Fruit fly (Drosophila melanogaster) whole organism, embryonic: ENCODE measurements around the gene Mlc1.

Experiments used
- Abd-B ChIP-seq: fragments of 200-800 bp; sonication (Bioruptor generic); optimal IDR thresholded peaks from 2 replicates; lab custom pipeline; 2018; ENCODE audit warnings: missing biosample characterization, mild to moderate bottlenecking, missing genetic modification characterization, moderate library complexity
- B-H1 ChIP-seq: fragments of 200-800 bp; sonication (Bioruptor generic); IDR thresholded peaks from 3 replicates; pipeline ENCODE4 v1.3.6; 2022; ENCODE audit warnings: missing biosample characterization, missing genetic modification characterization
- CG10209 ChIP-seq: fragments of 200-800 bp; sonication (Bioruptor generic); optimal IDR thresholded peaks from 3 replicates; lab custom pipeline; 2017; ENCODE audit warnings: missing biosample characterization, mild to moderate bottlenecking, missing genetic modification characterization, missing genetic modification reagents
- CG12071 ChIP-seq: fragments of 200-800 bp; sonication (Bioruptor generic); optimal IDR thresholded peaks from 3 replicates; lab custom pipeline; 2018; ENCODE audit warnings: missing biosample characterization, mild to moderate bottlenecking, missing genetic modification characterization
- CG12155 ChIP-seq: fragments of 200-800 bp; sonication (Bioruptor generic); optimal IDR thresholded peaks from 3 replicates; lab custom pipeline; 2016; ENCODE audit warnings: missing biosample characterization, missing genetic modification characterization
- CG12219 ChIP-seq: fragments of 200-800 bp; sonication (Bioruptor generic); optimal IDR thresholded peaks from 3 replicates; lab custom pipeline; 2018; ENCODE audit warnings: missing biosample characterization, mild to moderate bottlenecking, missing genetic modification characterization
- CG12659 ChIP-seq: fragments of 200-800 bp; sonication (Bioruptor generic); optimal IDR thresholded peaks from 3 replicates; lab custom pipeline; 2017; ENCODE audit warnings: mild to moderate bottlenecking, missing biosample characterization, missing genetic modification reagents, missing genetic modification characterization
- CG17361 ChIP-seq: fragments of 200-800 bp; sonication (Bioruptor generic); IDR thresholded peaks from 3 replicates; pipeline ENCODE4 v1.3.6; 2022; ENCODE audit warnings: missing biosample characterization, missing genetic modification characterization
- CG18262 ChIP-seq: fragments of 200-800 bp; optimal IDR thresholded peaks from 3 replicates; lab custom pipeline; 2019; ENCODE audit warnings: missing biosample characterization, mild to moderate bottlenecking, missing genetic modification characterization, moderate library complexity
- CG1832 ChIP-seq: fragments of 200-800 bp; sonication (Bioruptor generic); optimal IDR thresholded peaks from 2 replicates; lab custom pipeline; 2017; ENCODE audit warnings: missing biosample characterization, mild to moderate bottlenecking, missing genetic modification characterization, inconsistent platforms
- CG18476 ChIP-seq: fragments of 200-800 bp; sonication (Bioruptor generic); optimal IDR thresholded peaks from 2 replicates; lab custom pipeline; 2016; ENCODE audit warnings: missing biosample characterization, mild to moderate bottlenecking, missing genetic modification characterization
- CG2116 ChIP-seq: fragments of 200-800 bp; sonication (Bioruptor generic); optimal IDR thresholded peaks from 3 replicates; lab custom pipeline; 2018; ENCODE audit warnings: missing biosample characterization, mild to moderate bottlenecking, missing genetic modification characterization
- CG31388 ChIP-seq: fragments of 200-800 bp; sonication (Bioruptor generic); optimal IDR thresholded peaks from 2 replicates; lab custom pipeline; 2016; ENCODE audit warnings: missing biosample characterization, missing genetic modification characterization
- CG3995 ChIP-seq: fragments of 200-800 bp; sonication (Bioruptor generic); optimal IDR thresholded peaks from 3 replicates; lab custom pipeline; 2016; ENCODE audit warnings: missing biosample characterization, missing genetic modification characterization
- CG42726 ChIP-seq: fragments of 200-800 bp; sonication (Bioruptor generic); IDR thresholded peaks from 2 replicates; pipeline ENCODE4 v1.3.6; 2022; ENCODE audit warnings: missing biosample characterization, missing genetic modification characterization; ENCODE audit not compliant: partially characterized antibody
- CG6683 ChIP-seq: fragments of 200-800 bp; sonication (Bioruptor generic); optimal IDR thresholded peaks from 2 replicates; lab custom pipeline; 2017; ENCODE audit warnings: missing biosample characterization, mild to moderate bottlenecking, missing genetic modification characterization, missing genetic modification reagents
- CG6854 ChIP-seq: fragments of 200-800 bp; sonication (Bioruptor generic); optimal IDR thresholded peaks from 3 replicates; lab custom pipeline; 2017; ENCODE audit warnings: missing biosample characterization, mild to moderate bottlenecking, missing genetic modification characterization
- CG7372 ChIP-seq: fragments of 200-800 bp; sonication (Bioruptor generic); IDR thresholded peaks from 2 replicates; pipeline ENCODE4 v1.3.6; 2022; ENCODE audit warnings: missing biosample characterization, missing genetic modification characterization
- CG7839 ChIP-seq: fragments of 200-800 bp; sonication (Bioruptor generic); optimal IDR thresholded peaks from 3 replicates; lab custom pipeline; 2018; ENCODE audit warnings: missing biosample characterization, mild to moderate bottlenecking, missing genetic modification characterization, moderate library complexity
- CG8478 ChIP-seq: fragments of >200 bp; optimal IDR thresholded peaks from 2 replicates; lab custom pipeline; 2018
- CG9797 ChIP-seq: fragments of 200-800 bp; sonication (Bioruptor generic); optimal IDR thresholded peaks from 3 replicates; lab custom pipeline; 2018; ENCODE audit warnings: missing biosample characterization, mild to moderate bottlenecking, missing genetic modification characterization
- CkIIα-i1 ChIP-seq: fragments of 200-800 bp; sonication (Bioruptor generic); IDR thresholded peaks from 2 replicates; pipeline ENCODE4 v1.3.6; 2022; ENCODE audit warnings: missing biosample characterization, missing genetic modification characterization
- Dp ChIP-seq: fragments of 200-800 bp; sonication (Bioruptor generic); optimal IDR thresholded peaks from 2 replicates; lab custom pipeline; 2018; ENCODE audit warnings: missing biosample characterization, mild to moderate bottlenecking, missing genetic modification characterization, moderate library complexity
- GATAe ChIP-seq: fragments of 200-800 bp; sonication (Bioruptor generic); conservative IDR thresholded peaks from 2 replicates; pipeline ENCODE4 v1.3.6; 2022; ENCODE audit warnings: missing biosample characterization, missing genetic modification characterization
- Max ChIP-seq: fragments of 200-800 bp; sonication (Bioruptor generic); optimal IDR thresholded peaks from 2 replicates; lab custom pipeline; 2016; ENCODE audit warnings: missing biosample characterization, mild to moderate bottlenecking, missing genetic modification characterization
- Med ChIP-seq: fragments of 200-800 bp; sonication (Bioruptor generic); peaks from one replicate; lab custom pipeline; 2016; ENCODE audit warnings: missing biosample characterization, missing genetic modification characterization, mild to moderate bottlenecking, inconsistent platforms, moderate library complexity
- Pdp1 ChIP-seq, 2 experiments: fragments of 200-800 bp; sonication (Bioruptor generic); optimal IDR thresholded peaks; 3 replicates each; lab custom pipeline; 2016; ENCODE audit warnings: missing biosample characterization in 2 of 2, missing genetic modification characterization in 2 of 2, mild to moderate bottlenecking in 1 of 2, moderate library complexity in 1 of 2
- Scr ChIP-seq: fragments of 200-800 bp; sonication (Bioruptor generic); IDR thresholded peaks from 2 replicates; pipeline ENCODE4 v1.3.6; 2022; ENCODE audit warnings: missing biosample characterization, missing genetic modification characterization; ENCODE audit not compliant: partially characterized antibody
- Sin3A ChIP-seq: fragments of >200 bp; optimal IDR thresholded peaks from 2 replicates; lab custom pipeline; 2018
- Sox102F ChIP-seq: fragments of 200-800 bp; sonication (Bioruptor generic); optimal IDR thresholded peaks from 2 replicates; lab custom pipeline; 2018; ENCODE audit warnings: missing biosample characterization, mild to moderate bottlenecking, missing genetic modification characterization, moderate library complexity
- Sry-β ChIP-seq: fragments of 200-800 bp; sonication (Bioruptor generic); optimal IDR thresholded peaks from 2 replicates; lab custom pipeline; 2018; ENCODE audit warnings: missing biosample characterization, mild to moderate bottlenecking, missing genetic modification characterization, moderate library complexity
- Usf ChIP-seq: fragments of 200-800 bp; sonication (Bioruptor generic); optimal IDR thresholded peaks from 2 replicates; lab custom pipeline; 2017; ENCODE audit warnings: missing genotype, missing biosample characterization, missing genetic modification characterization
- bsh ChIP-seq, 2 experiments: fragments of 200-800 bp; sonication (Bioruptor generic); optimal IDR thresholded peaks; 2 replicates each; lab custom pipeline; 2017 to 2018; ENCODE audit warnings: mild to moderate bottlenecking in 2 of 2, missing biosample characterization in 2 of 2, missing genetic modification characterization in 2 of 2, moderate library complexity in 1 of 2
- cad ChIP-seq: fragments of >200 bp; optimal IDR thresholded peaks from 2 replicates; lab custom pipeline; 2017; ENCODE audit warnings: missing biosample characterization, missing genetic modification characterization
- chinmo ChIP-seq: fragments of 200-800 bp; sonication (Bioruptor generic); IDR thresholded peaks from 4 replicates; pipeline ENCODE4 v1.3.6; 2022; ENCODE audit warnings: missing biosample characterization, missing genetic modification characterization; ENCODE audit not compliant: partially characterized antibody
- croc ChIP-seq: fragments of 200-800 bp; sonication (Bioruptor generic); conservative IDR thresholded peaks from 3 replicates; pipeline ENCODE4 v1.3.6; 2022; ENCODE audit warnings: missing biosample characterization, missing genetic modification characterization
- cwo ChIP-seq: fragments of 200-800 bp; sonication (Bioruptor generic); optimal IDR thresholded peaks from 3 replicates; lab custom pipeline; 2017; ENCODE audit warnings: missing biosample characterization, missing genetic modification characterization, mild to moderate bottlenecking, moderate library complexity, missing genetic modification reagents
- emc ChIP-seq: fragments of 200-800 bp; sonication (Bioruptor generic); optimal IDR thresholded peaks from 2 replicates; lab custom pipeline; 2016; ENCODE audit warnings: missing biosample characterization, missing genetic modification characterization
- grn ChIP-seq: fragments of 200-800 bp; sonication (Bioruptor generic); optimal IDR thresholded peaks from 3 replicates; lab custom pipeline; 2017; ENCODE audit warnings: missing biosample characterization, missing genetic modification characterization
- jing ChIP-seq: fragments of 200-800 bp; sonication (Bioruptor generic); optimal IDR thresholded peaks from 2 replicates; lab custom pipeline; 2018; ENCODE audit warnings: missing biosample characterization, mild to moderate bottlenecking, missing genetic modification characterization
- kay ChIP-seq: fragments of 200-800 bp; sonication (Bioruptor generic); optimal IDR thresholded peaks from 2 replicates; lab custom pipeline; 2016; ENCODE audit warnings: missing biosample characterization, missing genetic modification characterization
- nom ChIP-seq: fragments of 200-800 bp; sonication (Bioruptor generic); optimal IDR thresholded peaks from 2 replicates; lab custom pipeline; 2017; ENCODE audit warnings: missing biosample characterization, missing genetic modification characterization, mild to moderate bottlenecking, moderate library complexity, missing genetic modification reagents
- pb ChIP-seq: fragments of 200-800 bp; sonication (Bioruptor generic); optimal IDR thresholded peaks from 3 replicates; lab custom pipeline; 2016; ENCODE audit warnings: missing biosample characterization, missing genetic modification characterization
- pho ChIP-seq: fragments of 200-800 bp; sonication (Bioruptor generic); optimal IDR thresholded peaks from 2 replicates; lab custom pipeline; 2016; ENCODE audit warnings: missing biosample characterization, missing genetic modification characterization
- phol ChIP-seq: fragments of 200-800 bp; sonication (Bioruptor generic); optimal IDR thresholded peaks from 3 replicates; lab custom pipeline; 2018; ENCODE audit warnings: missing biosample characterization, mild to moderate bottlenecking, missing genetic modification characterization, moderate library complexity
- sens ChIP-seq: fragments of 200-800 bp; sonication (Bioruptor generic); peaks from one replicate; lab custom pipeline; 2016; ENCODE audit warnings: missing biosample characterization, missing genetic modification characterization
- sug ChIP-seq: fragments of 200-800 bp; optimal IDR thresholded peaks from 2 replicates; lab custom pipeline; 2019; ENCODE audit warnings: missing biosample characterization, mild to moderate bottlenecking, missing genetic modification characterization, moderate library complexity
- trh ChIP-seq: fragments of 200-800 bp; sonication (Bioruptor generic); optimal IDR thresholded peaks from 2 replicates; lab custom pipeline; 2016; ENCODE audit warnings: missing biosample characterization, missing genetic modification characterization
- wor ChIP-seq: fragments of 200-800 bp; sonication (Bioruptor generic); IDR thresholded peaks from 2 replicates; pipeline ENCODE4 v1.3.6; 2022; ENCODE audit warnings: missing biosample characterization, missing genetic modification characterization

The Mlc1 gene

DNA sequence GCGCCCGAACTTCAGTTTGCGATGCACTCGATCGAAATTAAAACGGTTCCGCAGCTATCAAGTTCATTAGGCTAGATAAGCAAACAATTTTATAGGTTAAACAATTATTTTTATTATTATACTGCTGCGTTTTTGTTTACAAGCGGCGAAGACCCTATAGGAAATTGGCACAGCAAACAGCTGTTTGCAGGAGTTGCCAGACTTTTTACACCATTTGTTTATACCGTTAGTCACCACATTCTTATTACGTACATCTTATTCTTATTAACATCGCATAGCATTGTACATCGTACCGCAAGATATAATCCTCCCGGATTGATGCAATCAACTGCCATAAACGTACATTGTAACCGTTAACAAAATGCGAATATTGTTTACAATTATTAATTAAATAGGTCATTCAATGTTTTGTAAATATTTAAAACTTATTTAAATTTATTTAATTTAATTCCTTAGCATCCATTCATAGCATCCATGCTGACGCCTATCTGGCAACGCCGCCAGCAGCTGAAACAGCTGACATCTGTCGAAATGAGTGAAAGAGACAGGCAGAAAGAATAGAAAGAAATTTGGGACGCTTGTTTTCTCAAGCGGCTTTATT lies 46.7 kb upstream of the Mlc1 start, which contains the start of the genes CROT and CG12877 (continued):
- peak; percentile 85 for TF ChIP-seq CG12155
- TF ChIP-seq CG6683 (GFP tag; lab: Kevin White, UChicago) = no peak
- TF ChIP-seq CG6854 (GFP tag; lab: Kevin White, UChicago) = peak; percentile 37
- TF ChIP-seq B-H1 (GFP tag; lab: Robert Waterston, UW) = peak; percentile 28; the same call in 1 of the 3 replicates
- TF ChIP-seq GATAe = no peak
- peak; percentile 93 for TF ChIP-seq sens (GFP tag; lab: Kevin White, UChicago)
- TF ChIP-seq CG10209 (GFP tag; lab: Kevin White, UChicago) = peak; percentile 80
- peak; percentile 74 for TF ChIP-seq trh (GFP tag; lab: Kevin White, UChicago)
- TF ChIP-seq wor (GFP tag; lab: Robert Waterston, UW) = peak; percentile 70
- peak; percentile 16 for TF ChIP-seq Dp (GFP tag; lab: Kevin White, UChicago)
- peak; percentile 42; the same call in 2 of the 3 replicates for TF ChIP-seq croc (GFP tag; lab: Robert Waterston, UW)
- TF ChIP-seq CG17361 (GFP tag; lab: Robert Waterston, UW) = peak; percentile 92
- no peak for TF ChIP-seq CG8478 (lab: Kevin White, UChicago)
- TF ChIP-seq CG12219 (GFP tag; lab: Kevin White, UChicago) = peak; percentile 40
- peak; percentile 89 for TF ChIP-seq kay (GFP tag; lab: Kevin White, UChicago)
- TF ChIP-seq jing = peak; percentile 56
- TF ChIP-seq CG12071 = peak; percentile 16
- peak; percentile 3 for TF ChIP-seq Sry-β (GFP tag; lab: Kevin White, UChicago)
- no peak for TF ChIP-seq emc (GFP tag; lab: Kevin White, UChicago)
- peak; percentile 81 for TF ChIP-seq Sox102F (GFP tag; lab: Kevin White, UChicago)
- TF ChIP-seq CG18476 (GFP tag; lab: Kevin White, UChicago) = peak; percentile 52
- TF ChIP-seq, all 482 proteins: peak for 342

DNA sequence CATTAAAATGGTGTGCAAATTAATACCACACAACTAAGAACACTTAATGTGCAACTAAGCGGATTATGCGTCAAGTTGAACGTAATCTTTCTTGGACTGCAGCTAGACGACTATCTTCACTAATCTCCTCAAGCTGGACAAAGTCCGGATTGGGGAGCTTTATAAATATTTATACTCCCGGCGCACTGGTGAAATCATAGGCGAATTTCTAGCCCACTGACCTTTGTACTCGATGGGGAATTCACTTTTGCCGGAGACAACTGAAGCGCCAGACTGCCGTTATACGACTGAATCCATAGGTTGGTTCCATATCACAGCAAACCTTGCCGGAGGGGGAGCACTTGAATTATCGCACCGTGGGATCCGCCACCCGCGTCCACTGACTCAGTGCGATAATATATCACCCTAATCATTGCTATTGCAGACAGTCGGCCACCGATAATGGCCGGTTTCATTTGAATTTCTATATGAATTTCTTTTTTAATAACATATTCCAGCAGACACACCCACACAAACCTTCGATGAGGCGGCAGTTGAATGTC lies 46.1 kb upstream of the Mlc1 start:
- peak; percentile 10 for TF ChIP-seq cad (GFP tag; lab: Kevin White, UChicago)
- TF ChIP-seq chinmo = 0 out of 4 replicates have a peak, but pooled peaks have one; percentile 60
- no peak for TF ChIP-seq CG7372 (GFP tag; lab: Robert Waterston, UW)
- TF ChIP-seq CG3995 (GFP tag; lab: Kevin White, UChicago) = no peak
- no peak for TF ChIP-seq pb (GFP tag; lab: Kevin White, UChicago)
- TF ChIP-seq bsh (GFP tag; optimal IDR thresholded peaks at IDR 0.05; lab: Kevin White, UChicago) = peak in 1 of 2 experiments; percentile 49
- no peak for TF ChIP-seq cwo (GFP tag; lab: Kevin White, UChicago)
- no peak for TF ChIP-seq Usf (GFP tag; lab: Kevin White, UChicago)
- no peak for TF ChIP-seq pho (GFP tag; lab: Kevin White, UChicago)
- peak; percentile 71 for TF ChIP-seq grn (GFP tag; lab: Kevin White, UChicago)
- peak; percentile 68 for TF ChIP-seq Med (GFP tag; lab: Kevin White, UChicago)
- no peak for TF ChIP-seq CkIIα-i1
- peak; percentile 74 for TF ChIP-seq nom
- TF ChIP-seq sug (tag; lab: Kevin White, UChicago) = peak; percentile 89
- TF ChIP-seq Scr (GFP tag; lab: Robert Waterston, UW) = no peak

DNA sequence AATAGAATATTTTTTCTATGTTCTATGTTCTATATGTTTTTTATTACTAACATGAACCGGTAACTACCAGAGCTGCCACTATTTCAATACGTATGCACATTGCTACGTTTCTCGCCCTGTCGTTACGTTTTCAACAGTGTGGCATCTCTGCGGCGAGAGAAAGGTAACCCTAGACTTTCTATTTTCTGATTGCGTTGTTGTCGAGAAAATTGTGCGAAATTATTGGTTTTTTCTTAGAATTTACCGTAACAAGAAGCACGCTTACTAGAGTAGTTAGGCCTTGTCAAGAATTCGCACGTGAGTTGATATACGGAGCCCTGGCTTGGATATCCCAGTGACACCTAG lies 40.2 kb upstream of the Mlc1 start, which contains the start of gene btz:
btz (plus strand) TSS at position 133 of the 345 bp plus-strand sequence.
- TF ChIP-seq CG9797 (peak; percentile 26), Sin3A (lab: Kevin White, UChicago) (peak; percentile 6), CG31388 (GFP tag; lab: Kevin White, UChicago) (no peak), CG42726 (GFP tag; lab: Robert Waterston, UW) (no peak), Max (peak; percentile 27), CG2116 (peak; percentile 61), phol (tag; lab: Kevin White, UChicago) (peak; percentile 10), CG1832 (GFP tag; lab: Kevin White, UChicago) (no peak), CG12659 (GFP tag; lab: Kevin White, UChicago) (peak; percentile 41), CG7839 (tag; lab: Kevin White, UChicago) (no peak), CG18262 (tag; lab: Kevin White, UChicago) (peak; percentile 45), Pdp1 (GFP tag; optimal IDR thresholded peaks at IDR 0.05; lab: Kevin White, UChicago) (peak in 1 of 2 experiments; percentile 8), Abd-B (GFP tag; lab: Kevin White, UChicago) (peak; percentile 2)
